Worm (Caenorhabditis elegans): Measurements from ENCODE around the gene C25G6.3.

DNA sequence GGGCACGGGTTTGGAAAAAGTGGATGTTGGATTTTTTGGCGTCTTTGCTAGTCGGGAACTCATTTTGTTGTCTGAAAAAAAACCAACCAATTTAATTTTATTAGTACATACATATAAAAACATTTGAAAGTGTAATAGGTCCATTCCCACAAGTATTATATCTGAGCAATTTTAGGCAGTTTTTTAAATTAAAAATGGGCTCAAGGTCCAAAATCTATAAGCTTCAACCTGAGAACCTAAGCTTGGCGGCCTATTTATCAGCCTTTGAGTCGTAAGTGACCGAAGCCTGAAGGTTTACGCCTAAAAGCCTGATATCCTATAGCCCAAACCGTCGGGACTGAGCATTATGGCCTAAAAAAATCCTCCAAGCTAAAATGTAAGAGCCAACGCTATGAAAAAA is 20.2 kb downstream of the C25G6.3 start:
- TF ChIP-seq fos-1 (tag; optimal IDR thresholded peaks at IDR 0.05) (no peak), lsy-2 (tag; optimal IDR thresholded peaks at IDR 0.05) (no peak), nhr-11 (tag; optimal IDR thresholded peaks at IDR 0.05) (no peak), lin-13 (GFP tag; optimal IDR thresholded peaks at IDR 0.05) (no peak), alr-1 (tag; optimal IDR thresholded peaks at IDR 0.05; ENCODE audit: borderline replicate concordance) (no peak), nhr-28 (tag; optimal IDR thresholded peaks at IDR 0.05) (no peak), aly-2 (tag; optimal IDR thresholded peaks at IDR 0.05) (no peak), ceh-8 (GFP tag; optimal IDR thresholded peaks at IDR 0.05) (no peak), unc-98 (GFP tag; IDR thresholded peaks at IDR 0.05) (no peak), snpc-4 (tag; optimal IDR thresholded peaks at IDR 0.05) (no peak), nhr-76 (tag; optimal IDR thresholded peaks at IDR 0.05) (no peak), blmp-1 (tag; optimal IDR thresholded peaks at IDR 0.05) (no peak)

Data from whole organism, L1 larva.